Fruit fly (Drosophila melanogaster): ENCODE results near the gene Mur11Da.

DNA sequence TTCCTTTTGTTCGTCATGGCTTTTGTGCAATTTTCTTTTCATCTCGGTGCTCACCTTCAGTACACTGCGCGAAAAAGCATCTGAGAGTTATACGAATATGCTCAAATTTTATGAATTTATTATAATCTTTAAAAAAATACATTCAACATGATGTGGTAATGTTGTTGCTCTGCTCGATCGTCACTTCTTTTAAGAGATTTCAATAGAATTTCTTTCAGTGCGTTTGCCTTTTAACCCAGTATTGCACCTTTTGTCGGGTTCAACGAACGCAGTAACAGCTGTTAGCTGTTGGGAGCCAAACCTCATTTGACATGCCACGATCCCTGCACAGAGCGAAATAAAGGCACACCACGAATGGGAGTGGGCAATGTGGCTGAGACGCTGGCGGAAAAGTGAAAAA is 27.7 kb upstream of the Mur11Da start:
- no peak for TF ChIP-seq pad (GFP tag; optimal IDR thresholded peaks at IDR 0.05)
- no peak for TF ChIP-seq Crg-1 (GFP tag; optimal IDR thresholded peaks at IDR 0.05)
- TF ChIP-seq CG5204 (GFP tag; optimal IDR thresholded peaks at IDR 0.05), result no peak
- TF ChIP-seq Hr96 (GFP tag; optimal IDR thresholded peaks at IDR 0.05), result no peak
- no peak for TF ChIP-seq ovo (GFP tag; optimal IDR thresholded peaks at IDR 0.05)
- no peak for TF ChIP-seq kay (GFP tag; ENCODE audit: borderline replicate concordance)
- TF ChIP-seq CG33017 (tag; optimal IDR thresholded peaks at IDR 0.05), result no peak

All from whole organism, adult.